Worm (Caenorhabditis elegans) whole organism, L4 larva: ENCODE measurements around the gene R13A5.7.

Source experiments
- D1046.2 ChIP-seq: fragments of 200-800 bp; sonication (Bioruptor generic); IDR thresholded peaks from 2 replicates; pipeline ENCODE4 v1.3.6; 2022; ENCODE audit warnings: missing genetic modification characterization, missing compliant biosample characterization
- R02D3.7 ChIP-seq: fragments of 150-350 bp; sonication (generic microtip); optimal IDR thresholded peaks from 3 replicates; lab custom pipeline; 2014; ENCODE audit warnings: missing biosample characterization, missing genetic modification characterization
- T20F7.1 ChIP-seq: fragments of 200-800 bp; sonication (Bioruptor generic); optimal IDR thresholded peaks from 2 replicates; lab custom pipeline; 2018; ENCODE audit warnings: mild to moderate bottlenecking, missing genetic modification characterization, missing compliant biosample characterization
- T26A8.4 ChIP-seq: fragments of 200-800 bp; sonication (Bioruptor generic); IDR thresholded peaks from 2 replicates; pipeline ENCODE4 v1.3.6; 2022; ENCODE audit warnings: missing genetic modification characterization, missing compliant biosample characterization
- Y105C5A.15 ChIP-seq: fragments of 200-800 bp; sonication (Bioruptor generic); IDR thresholded peaks from 2 replicates; pipeline ENCODE4 v1.3.6; 2022; ENCODE audit warnings: missing genetic modification characterization, missing compliant biosample characterization
- aha-1 ChIP-seq: fragments of 150-350 bp; peaks from one replicate; lab custom pipeline; 2014; ENCODE audit warnings: missing biosample characterization, missing genetic modification characterization
- ama-1 ChIP-seq: fragments of 150-350 bp; optimal IDR thresholded peaks from 2 replicates; lab custom pipeline; 2014; ENCODE audit warnings: inconsistent platforms, mixed read lengths
- arid-1 ChIP-seq: fragments of 200-800 bp; sonication (Bioruptor generic); conservative IDR thresholded peaks from 2 replicates; pipeline ENCODE4 v1.3.6; 2022; ENCODE audit warnings: missing genetic modification reagents, missing genetic modification characterization, missing compliant biosample characterization
- attf-4 ChIP-seq: sonication (generic microtip); optimal IDR thresholded peaks from 3 replicates; lab custom pipeline; 2017; ENCODE audit warnings: missing biosample characterization, missing genetic modification characterization
- ceh-32 ChIP-seq: sonication (generic microtip); optimal IDR thresholded peaks from 2 replicates; lab custom pipeline; 2016; ENCODE audit warnings: mild to moderate bottlenecking, missing genetic modification characterization, missing compliant biosample characterization; ENCODE audit not compliant: poor library complexity
- cey-2 ChIP-seq: sonication (generic microtip); optimal IDR thresholded peaks from 3 replicates; lab custom pipeline; 2017; ENCODE audit warnings: missing genetic modification characterization, mild to moderate bottlenecking, missing compliant biosample characterization, antibody characterized with exemption, borderline replicate concordance; ENCODE audit not compliant: insufficient read depth
- daf-12 ChIP-seq: fragments of 150-350 bp; optimal IDR thresholded peaks from 2 replicates; lab custom pipeline; 2014; ENCODE audit warnings: missing biosample characterization, missing genetic modification reagents, missing genetic modification characterization
- daf-16 ChIP-seq, 3 experiments: sonication (generic microtip); optimal IDR thresholded peaks; 2 replicates each; lab custom pipeline; 2016 to 2017; ENCODE audit warnings: missing genetic modification characterization in 3 of 3, missing genetic modification reagents in 3 of 3, mild to moderate bottlenecking in 2 of 3, missing compliant biosample characterization in 2 of 3, missing biosample characterization in 1 of 3, moderate library complexity in 1 of 3
- dmd-6 ChIP-seq: fragments of 200-800 bp; sonication (Bioruptor generic); IDR thresholded peaks from 2 replicates; pipeline ENCODE4 v1.3.6; 2022; ENCODE audit warnings: missing genetic modification reagents, missing genetic modification characterization, missing compliant biosample characterization
- duxl-1 ChIP-seq: sonication (generic microtip); optimal IDR thresholded peaks from 2 replicates; lab custom pipeline; 2016; ENCODE audit warnings: mild to moderate bottlenecking, missing genetic modification characterization, moderate library complexity, missing compliant biosample characterization; ENCODE audit not compliant: poor library complexity
- dve-1 ChIP-seq: sonication (generic microtip); optimal IDR thresholded peaks from 2 replicates; lab custom pipeline; 2017; ENCODE audit warnings: antibody characterized with exemption, mild to moderate bottlenecking, missing genetic modification characterization, missing compliant biosample characterization; ENCODE audit not compliant: insufficient read depth
- egl-27 ChIP-seq: sonication (generic microtip); optimal IDR thresholded peaks from 3 replicates; lab custom pipeline; 2017; ENCODE audit warnings: missing biosample characterization, missing genetic modification reagents, missing genetic modification characterization
- fkh-10 ChIP-seq: fragments of 150-350 bp; optimal IDR thresholded peaks from 2 replicates; lab custom pipeline; 2014; ENCODE audit warnings: missing biosample characterization, missing genetic modification reagents, missing genetic modification characterization
- fos-1 ChIP-seq: fragments of 150-350 bp; optimal IDR thresholded peaks from 2 replicates; lab custom pipeline; 2014; ENCODE audit warnings: missing biosample characterization, missing genetic modification characterization
- hlh-11 ChIP-seq: fragments of 200-800 bp; sonication (Bioruptor generic); optimal IDR thresholded peaks from 2 replicates; lab custom pipeline; 2018; ENCODE audit warnings: mild to moderate bottlenecking, missing genetic modification characterization, missing compliant biosample characterization
- hlh-30 ChIP-seq: sonication (generic microtip); optimal IDR thresholded peaks from 2 replicates; lab custom pipeline; 2017; ENCODE audit warnings: antibody characterized with exemption, mild to moderate bottlenecking, missing genetic modification characterization, missing compliant biosample characterization; ENCODE audit not compliant: insufficient read depth
- hmg-1.1 ChIP-seq: fragments of 200-800 bp; sonication (Bioruptor generic); IDR thresholded peaks from 2 replicates; pipeline ENCODE4 v1.3.6; 2022; ENCODE audit warnings: missing genetic modification reagents, missing genetic modification characterization, missing compliant biosample characterization
- lin-13 ChIP-seq: fragments of 150-350 bp; optimal IDR thresholded peaks from 2 replicates; lab custom pipeline; 2014; ENCODE audit warnings: missing biosample characterization, missing genetic modification reagents, missing genetic modification characterization
- lin-38 ChIP-seq: fragments of 200-800 bp; sonication (Bioruptor generic); IDR thresholded peaks from 2 replicates; pipeline ENCODE4 v1.3.6; 2022; ENCODE audit warnings: missing genetic modification reagents, missing genetic modification characterization, missing compliant biosample characterization
- lsy-2 ChIP-seq, 2 experiments: fragments of 150-350 bp in 1 of 2; sonication (generic microtip) in 1 of 2; optimal IDR thresholded peaks; 2 replicates each; lab custom pipeline; 2014 to 2017; ENCODE audit warnings: missing biosample characterization in 2 of 2, missing genetic modification characterization in 2 of 2
- madf-9 ChIP-seq: fragments of 200-800 bp; sonication (Bioruptor generic); conservative IDR thresholded peaks from 2 replicates; pipeline ENCODE4 v1.3.6; 2022; ENCODE audit warnings: missing genetic modification reagents, missing genetic modification characterization, missing compliant biosample characterization
- mdl-1 ChIP-seq, 2 experiments: fragments of 150-350 bp in 1 of 2; sonication (generic microtip) in 1 of 2; optimal IDR thresholded peaks; 2 replicates each; lab custom pipeline; 2014 to 2017; ENCODE audit warnings: missing biosample characterization in 2 of 2, missing genetic modification characterization in 2 of 2
- mep-1 ChIP-seq: fragments of 150-350 bp; sonication (generic microtip); optimal IDR thresholded peaks from 3 replicates; lab custom pipeline; 2014; ENCODE audit warnings: missing biosample characterization, missing genetic modification characterization
- mes-2 ChIP-seq: sonication (generic microtip); optimal IDR thresholded peaks from 2 replicates; lab custom pipeline; 2016; ENCODE audit warnings: missing genotype, mild to moderate bottlenecking, missing genetic modification characterization, missing compliant biosample characterization; ENCODE audit not compliant: poor library complexity, severe bottlenecking
- nhr-10 ChIP-seq: fragments of 150-350 bp; optimal IDR thresholded peaks from 2 replicates; lab custom pipeline; 2014; ENCODE audit warnings: missing biosample characterization, missing genetic modification characterization
- nhr-11 ChIP-seq: fragments of 150-350 bp; optimal IDR thresholded peaks from 2 replicates; lab custom pipeline; 2014; ENCODE audit warnings: missing biosample characterization, missing genetic modification characterization
- nhr-237 ChIP-seq: sonication (generic microtip); optimal IDR thresholded peaks from 2 replicates; lab custom pipeline; 2017; ENCODE audit warnings: missing biosample characterization, missing genetic modification characterization
- nhr-6 ChIP-seq: fragments of 150-350 bp; optimal IDR thresholded peaks from 2 replicates; lab custom pipeline; 2014; ENCODE audit warnings: missing biosample characterization, missing genetic modification characterization
- pha-4 ChIP-seq, 2 experiments: fragments of 150-350 bp in 1 of 2; fragments of 200-800 bp in 1 of 2; sonication (Bioruptor generic) in 1 of 2; IDR thresholded peaks in 1 of 2; optimal IDR thresholded peaks in 1 of 2; 2 replicates each; pipeline versions ENCODE4 v1.3.6 to Lab custom; 2014 to 2022; ENCODE audit warnings: missing genetic modification characterization in 2 of 2, missing genetic modification reagents in 2 of 2, missing biosample characterization in 1 of 2, missing compliant biosample characterization in 1 of 2
- php-3 ChIP-seq: fragments of 200-800 bp; sonication (Bioruptor generic); IDR thresholded peaks from 2 replicates; pipeline ENCODE4 v1.3.6; 2022; ENCODE audit warnings: missing genetic modification reagents, missing genetic modification characterization, missing compliant biosample characterization
- rbr-2 ChIP-seq: sonication (generic microtip); optimal IDR thresholded peaks from 2 replicates; lab custom pipeline; 2016; ENCODE audit warnings: missing genotype, missing genetic modification characterization, missing compliant biosample characterization
- skn-1 ChIP-seq: fragments of 150-350 bp; optimal IDR thresholded peaks from 2 replicates; lab custom pipeline; 2014; ENCODE audit warnings: missing biosample characterization, missing genetic modification characterization
- unc-62 ChIP-seq, 3 experiments: fragments of 150-350 bp in 1 of 3; sonication (generic microtip); optimal IDR thresholded peaks in 2 of 3; peaks in 1 of 3; 1 replicate in 1 of 3; 2 replicates in 2 of 3; lab custom pipeline; 2014 to 2017; ENCODE audit warnings: missing biosample characterization in 3 of 3, missing genetic modification characterization in 3 of 3, missing genetic modification reagents in 3 of 3, missing genotype in 1 of 3
- vab-7 ChIP-seq: fragments of 200-800 bp; sonication (Bioruptor generic); IDR thresholded peaks from 2 replicates; pipeline ENCODE4 v1.3.6; 2022; ENCODE audit warnings: missing genetic modification reagents, missing genetic modification characterization, missing compliant biosample characterization
- zfp-3 ChIP-seq: fragments of 200-800 bp; sonication (Bioruptor generic); conservative IDR thresholded peaks from 2 replicates; pipeline ENCODE4 v1.3.6; 2022; ENCODE audit warnings: missing genetic modification reagents, missing genetic modification characterization, missing compliant biosample characterization
- zip-2 ChIP-seq: fragments of 150-350 bp; optimal IDR thresholded peaks from 2 replicates; lab custom pipeline; 2014; ENCODE audit warnings: missing biosample characterization, missing genetic modification characterization

The R13A5.7 gene

ce11 chrIII:7582885-7583284 lies 13.0 kb upstream of the R13A5.7 start, which contains the start of gene R13A5.10:
Gene R13A5.10 (minus strand): TSS chrIII:7582985.
- no peak for TF ChIP-seq daf-12 (tag; lab: Kevin White, UChicago)
- TF ChIP-seq php-3, result no peak
- no peak for TF ChIP-seq attf-4
- no peak for TF ChIP-seq fos-1
- TF ChIP-seq fkh-10 (GFP tag; lab: Kevin White, UChicago), result no peak
- no peak for TF ChIP-seq arid-1 (GFP tag; lab: Robert Waterston, UW)
- no peak for TF ChIP-seq nhr-10 (tag; lab: Kevin White, UChicago)
- no peak for TF ChIP-seq lin-38
- TF ChIP-seq skn-1 (tag; lab: Kevin White, UChicago), result no peak
- no peak for TF ChIP-seq nhr-237 (tag; lab: Kevin White, UChicago)
- TF ChIP-seq Y105C5A.15 (GFP tag; lab: Robert Waterston, UW), result no peak
- no peak for TF ChIP-seq D1046.2 (GFP tag; lab: Robert Waterston, UW)
- TF ChIP-seq lsy-2 (tag; optimal IDR thresholded peaks at IDR 0.05; lab: Kevin White, UChicago), result no peak
- TF ChIP-seq egl-27 (tag; lab: Kevin White, UChicago), result no peak

DNA sequence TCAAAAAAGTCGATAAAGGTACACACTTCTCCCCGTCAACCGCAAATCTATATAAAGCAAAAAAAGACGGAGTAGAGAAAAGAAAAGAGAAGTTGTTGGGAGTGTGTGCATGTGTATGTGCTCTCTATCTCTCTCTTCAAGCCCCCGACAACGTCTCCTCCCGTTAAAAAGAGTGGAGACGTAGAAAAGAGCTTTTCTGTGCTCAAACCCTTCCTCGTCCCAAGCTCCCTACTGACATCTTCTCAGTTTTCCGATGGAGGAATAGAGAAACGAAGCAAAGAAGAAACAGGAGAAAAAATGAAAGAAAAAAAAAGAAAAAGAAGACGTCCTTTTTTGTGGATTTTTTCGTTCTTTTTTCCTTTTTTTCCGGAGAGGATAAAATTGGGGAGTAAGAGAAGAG lies 10.7 kb upstream of the R13A5.7 start:
- TF ChIP-seq cey-2 (tag; lab: Kevin White, UChicago) (no peak), aha-1 (tag; lab: Kevin White, UChicago) (peak; percentile 97), lin-13 (GFP tag; lab: Kevin White, UChicago) (no peak), madf-9 (no peak), php-3 (no peak), hlh-30 (tag; lab: Kevin White, UChicago) (peak; percentile 8), mdl-1 (tag; optimal IDR thresholded peaks at IDR 0.05; lab: Kevin White, UChicago) (peak in 1 of 2 experiments; percentile 3), mes-2 (tag; lab: Kevin White, UChicago) (peak; percentile 3), mep-1 (peak; percentile 62), lsy-2 (tag; optimal IDR thresholded peaks at IDR 0.05; lab: Kevin White, UChicago) (peak; percentile 26 to 66), daf-16 (GFP tag; optimal IDR thresholded peaks at IDR 0.05; lab: Kevin White, UChicago) (no peak), daf-16 (tag; optimal IDR thresholded peaks at IDR 0.05; lab: Kevin White, UChicago) (no peak), unc-62 (GFP tag; optimal IDR thresholded peaks at IDR 0.05 in 1 of 2; lab: Kevin White, UChicago) (peak in 1 of 2 experiments; percentile 91), unc-62 (tag; optimal IDR thresholded peaks at IDR 0.05; lab: Kevin White, UChicago) (no peak), ama-1 (lab: Kevin White, UChicago) (no peak), fkh-10 (GFP tag; lab: Kevin White, UChicago) (peak; percentile 18), rbr-2 (tag; lab: Kevin White, UChicago) (peak; percentile 52), vab-7 (GFP tag; lab: Robert Waterston, UW) (no peak), hmg-1.1 (GFP tag; lab: Robert Waterston, UW) (peak; percentile 60)

- TF ChIP-seq lsy-2 (tag; optimal IDR thresholded peaks at IDR 0.05; lab: Kevin White, UChicago) (peak in 1 of 2 experiments; percentile 23), ceh-32 (no peak), mdl-1 (tag; optimal IDR thresholded peaks at IDR 0.05; lab: Kevin White, UChicago) (peak in 1 of 2 experiments; percentile 3)
Measured at ce11 chrIII:7579324-7579723, 9.4 kb upstream of the R13A5.7 start, which contains the start of gene mfsd-6. Gene mfsd-6 (minus strand): TSS chrIII:7579411.

ce11 chrIII:7572781-7573400 lies 3.0 kb upstream of the R13A5.7 start, which contains the start of the genes rpl-9 and lpd-7:
Gene rpl-9 (minus strand): TSS chrIII:7572831.
Gene lpd-7 (plus strand): TSS chrIII:7573350.
- TF ChIP-seq lin-13 (GFP tag; lab: Kevin White, UChicago), result peak; percentile 71
- TF ChIP-seq T20F7.1, result peak; percentile 70
- no peak for TF ChIP-seq daf-16 (GFP tag; optimal IDR thresholded peaks at IDR 0.05; lab: Kevin White, UChicago)
- peak; percentile 71 for TF ChIP-seq daf-16 (tag; optimal IDR thresholded peaks at IDR 0.05; lab: Kevin White, UChicago)
- peak; percentile 58 for TF ChIP-seq dve-1 (tag; lab: Kevin White, UChicago)
- peak; percentile 53; the same call in 1 of the 2 replicates for TF ChIP-seq arid-1 (GFP tag; lab: Robert Waterston, UW)
- peak; percentile 59 for TF ChIP-seq fkh-10 (GFP tag; lab: Kevin White, UChicago)
- peak; percentile 55 for TF ChIP-seq duxl-1
- peak; percentile 95 for TF ChIP-seq nhr-6
- TF ChIP-seq zfp-3 (GFP tag; lab: Robert Waterston, UW), result no peak; the same call in 1 of the 2 replicates
- TF ChIP-seq mdl-1 (tag; optimal IDR thresholded peaks at IDR 0.05; lab: Kevin White, UChicago), result peak in 1 of 2 experiments; percentile 83
- TF ChIP-seq lin-38, result peak; percentile 65
- no peak for TF ChIP-seq pha-4 (GFP tag; IDR thresholded peaks at IDR 0.05; lab: Robert Waterston, UW)
- peak; percentile 48 for TF ChIP-seq pha-4 (tag; optimal IDR thresholded peaks at IDR 0.05; lab: Kevin White, UChicago)
- peak; percentile 17 for TF ChIP-seq R02D3.7
- TF ChIP-seq dmd-6 (GFP tag; lab: Robert Waterston, UW), result peak; percentile 41; the same call in 1 of the 2 replicates
- TF ChIP-seq T26A8.4, result no peak
- TF ChIP-seq hmg-1.1 (GFP tag; lab: Robert Waterston, UW), result peak; percentile 58
- TF ChIP-seq zip-2 (tag; lab: Kevin White, UChicago), result no peak
- TF ChIP-seq nhr-11 (tag; lab: Kevin White, UChicago), result peak; percentile 89
- TF ChIP-seq hlh-11 (tag; lab: Kevin White, UChicago), result peak; percentile 71
